Fruit fly (Drosophila melanogaster): ENCODE measurements around the gene Vml.

Gene Vml

dm6 chrX:2297428-2298200 is 22.0 kb downstream of the Vml start (continued):
- TF ChIP-seq CG12744 (GFP tag; optimal IDR thresholded peaks at IDR 0.05) (peak; percentile 97), CG5245 (GFP tag; optimal IDR thresholded peaks at IDR 0.05) (peak; percentile 99), Stat92E (GFP tag; optimal IDR thresholded peaks at IDR 0.05) (peak in 1 of 3 experiments; percentile 94), dimm (GFP tag; IDR thresholded peaks at IDR 0.05) (peak; percentile 98), seq (GFP tag; IDR thresholded peaks at IDR 0.05) (peak; percentile 99), CG18599 (GFP tag; optimal IDR thresholded peaks at IDR 0.05) (peak; percentile 99), pan (optimal IDR thresholded peaks at IDR 0.05) (no peak), pan (GFP tag; optimal IDR thresholded peaks at IDR 0.05 in 1 of 2, IDR thresholded peaks at IDR 0.05 in 1 of 2) (peak in 1 of 2 experiments; percentile 98), CG9437 (GFP tag; optimal IDR thresholded peaks at IDR 0.05) (peak; percentile 91), CG30020 (tag; optimal IDR thresholded peaks at IDR 0.05) (peak; percentile 76), CG11723 (GFP tag; optimal IDR thresholded peaks at IDR 0.05) (peak; percentile 97), CG15269 (tag; optimal IDR thresholded peaks at IDR 0.05) (peak; percentile 99), CG34224 (GFP tag; IDR thresholded peaks at IDR 0.05; ENCODE audit: partially characterized antibody) (no peak), cas (GFP tag; IDR thresholded peaks at IDR 0.05) (peak; percentile 90), CG17612 (GFP tag; IDR thresholded peaks at IDR 0.05) (peak; percentile 91), Sox102F (GFP tag; optimal IDR thresholded peaks at IDR 0.05) (peak; percentile 99), mld (GFP tag; IDR thresholded peaks at IDR 0.05; ENCODE audit: partially characterized antibody) (no peak), vnd (GFP tag; IDR thresholded peaks at IDR 0.05; ENCODE audit: partially characterized antibody) (no peak), fd64A (GFP tag; optimal IDR thresholded peaks at IDR 0.05) (peak; percentile 99), CG17912 (GFP tag; optimal IDR thresholded peaks at IDR 0.05) (peak; percentile 97), maf-S (GFP tag; optimal IDR thresholded peaks at IDR 0.05) (peak; percentile 98), dati (GFP tag; IDR thresholded peaks at IDR 0.05) (peak; percentile 96), CG9797 (GFP tag; optimal IDR thresholded peaks at IDR 0.05) (peak; percentile 60), Max (GFP tag; optimal IDR thresholded peaks at IDR 0.05) (peak; percentile 98), ara (GFP tag; IDR thresholded peaks at IDR 0.05) (peak; percentile 98), CG16779 (GFP tag; IDR thresholded peaks at IDR 0.05) (peak; percentile 95), TFAM (GFP tag; optimal IDR thresholded peaks at IDR 0.05) (peak; percentile 93), Doc3 (GFP tag; IDR thresholded peaks at IDR 0.05; ENCODE audit: partially characterized antibody) (no peak), CG8765 (GFP tag; IDR thresholded peaks at IDR 0.05) (peak; percentile 91), CG4707 (GFP tag; optimal IDR thresholded peaks at IDR 0.05) (peak; percentile 97), CG2889 (GFP tag; IDR thresholded peaks at IDR 0.05) (peak; percentile 97), CG30403 (GFP tag; optimal IDR thresholded peaks at IDR 0.05) (peak; percentile 99), nerfin-2 (GFP tag; IDR thresholded peaks at IDR 0.05; ENCODE audit: partially characterized antibody) (no peak), CG17568 (GFP tag; optimal IDR thresholded peaks at IDR 0.05) (peak; percentile 97), pho (GFP tag; optimal IDR thresholded peaks at IDR 0.05) (peak; percentile 97), Camta (GFP tag; optimal IDR thresholded peaks at IDR 0.05) (peak; percentile 98), prd (optimal IDR thresholded peaks at IDR 0.05) (no peak), prd (GFP tag; IDR thresholded peaks at IDR 0.05) (peak; percentile 99), CG14965 (GFP tag; optimal IDR thresholded peaks at IDR 0.05; ENCODE audit: borderline replicate concordance) (peak; percentile 90), CG9932 (GFP tag; IDR thresholded peaks at IDR 0.05) (peak; percentile 96), CG13624 (GFP tag; optimal IDR thresholded peaks at IDR 0.05) (peak; percentile 98), CkIIα-i1 (GFP tag; IDR thresholded peaks at IDR 0.05) (peak; percentile 95), kah (GFP tag; optimal IDR thresholded peaks at IDR 0.05) (peak; percentile 95), H15 (GFP tag; IDR thresholded peaks at IDR 0.05) (peak; percentile 98), Side (GFP tag; optimal IDR thresholded peaks at IDR 0.05) (peak; percentile 99), Xrp1 (GFP tag; IDR thresholded peaks at IDR 0.05) (peak; percentile 98), CG15601 (tag; optimal IDR thresholded peaks at IDR 0.05) (peak; percentile 97), sens-2 (GFP tag; IDR thresholded peaks at IDR 0.05) (peak; percentile 98), bbx (GFP tag; IDR thresholded peaks at IDR 0.05; ENCODE audit: partially characterized antibody) (no peak; the same call in 1 of the 2 replicates)

Data from whole organism, embryonic.